Worm (Caenorhabditis elegans) whole organism, L2 larva: ENCODE measurements around the gene F18E9.4.
A peak's percentile ranks its signal among the peaks of the same experiment; 100 is the strongest.

Experiments
- C34F6.9 ChIP-seq: fragments of 150-350 bp; optimal IDR thresholded peaks from 2 replicates; lab custom pipeline; 2014; ENCODE audit warnings: missing biosample characterization, missing genetic modification characterization
- F13H6.1 ChIP-seq: sonication (generic microtip); optimal IDR thresholded peaks from 2 replicates; lab custom pipeline; 2016; ENCODE audit warnings: missing genetic modification characterization, missing compliant biosample characterization
- R02D3.7 ChIP-seq: fragments of 150-350 bp; optimal IDR thresholded peaks from 2 replicates; lab custom pipeline; 2014; ENCODE audit warnings: missing biosample characterization, missing genetic modification characterization
- Y55F3AM.14 ChIP-seq: fragments of 200-800 bp; sonication (Bioruptor generic); optimal IDR thresholded peaks from 2 replicates; lab custom pipeline; 2018; ENCODE audit warnings: mild to moderate bottlenecking, missing genetic modification characterization, missing compliant biosample characterization
- alr-1 ChIP-seq: fragments of 150-350 bp; optimal IDR thresholded peaks from 2 replicates; lab custom pipeline; 2014; ENCODE audit warnings: missing biosample characterization, missing genetic modification characterization
- ama-1 ChIP-seq: fragments of 150-350 bp; optimal IDR thresholded peaks from 2 replicates; lab custom pipeline; 2018; ENCODE audit warnings: inconsistent platforms
- ceh-16 ChIP-seq: fragments of 150-350 bp; optimal IDR thresholded peaks from 2 replicates; lab custom pipeline; 2014; ENCODE audit warnings: missing biosample characterization, missing genetic modification characterization
- ceh-82 ChIP-seq: fragments of 150-350 bp; optimal IDR thresholded peaks from 2 replicates; lab custom pipeline; 2014; ENCODE audit warnings: missing biosample characterization, missing genetic modification characterization
- crh-2 ChIP-seq: sonication (generic microtip); optimal IDR thresholded peaks from 2 replicates; lab custom pipeline; 2017; ENCODE audit warnings: missing biosample characterization, missing genetic modification characterization
- dmd-4 ChIP-seq: sonication (generic microtip); optimal IDR thresholded peaks from 2 replicates; lab custom pipeline; 2017; ENCODE audit warnings: missing biosample characterization, missing genetic modification characterization
- egl-27 ChIP-seq: sonication (generic microtip); optimal IDR thresholded peaks from 3 replicates; lab custom pipeline; 2017; ENCODE audit warnings: missing biosample characterization, missing genetic modification reagents, missing genetic modification characterization
- fos-1 ChIP-seq: fragments of 150-350 bp; optimal IDR thresholded peaks from 2 replicates; lab custom pipeline; 2014; ENCODE audit warnings: missing biosample characterization, missing genetic modification characterization
- lin-39 ChIP-seq: fragments of 150-350 bp; optimal IDR thresholded peaks from 2 replicates; lab custom pipeline; 2014; ENCODE audit warnings: missing biosample characterization, missing genetic modification reagents, missing genetic modification characterization
- lsy-2 ChIP-seq, 2 experiments: fragments of 150-350 bp in 1 of 2; sonication (generic microtip) in 1 of 2; optimal IDR thresholded peaks; 2 replicates each; lab custom pipeline; 2014 to 2017; ENCODE audit warnings: missing biosample characterization in 2 of 2, missing genetic modification characterization in 2 of 2
- mdl-1 ChIP-seq, 2 experiments: fragments of 150-350 bp in 1 of 2; sonication (generic microtip) in 1 of 2; optimal IDR thresholded peaks; 2 replicates each; lab custom pipeline; 2017; ENCODE audit warnings: missing biosample characterization in 2 of 2, missing genetic modification characterization in 2 of 2
- nhr-10 ChIP-seq: sonication (generic microtip); optimal IDR thresholded peaks from 2 replicates; lab custom pipeline; 2017; ENCODE audit warnings: missing biosample characterization, missing genetic modification characterization
- nhr-11 ChIP-seq: fragments of 150-350 bp; optimal IDR thresholded peaks from 2 replicates; lab custom pipeline; 2014; ENCODE audit warnings: missing biosample characterization, missing genetic modification characterization
- nhr-12 ChIP-seq: fragments of 150-350 bp; optimal IDR thresholded peaks from 2 replicates; lab custom pipeline; 2014; ENCODE audit warnings: missing biosample characterization, missing genetic modification characterization
- nhr-129 ChIP-seq: fragments of 150-350 bp; optimal IDR thresholded peaks from 2 replicates; lab custom pipeline; 2014; ENCODE audit warnings: missing biosample characterization, missing genetic modification characterization
- nhr-21 ChIP-seq: fragments of 150-350 bp; optimal IDR thresholded peaks from 2 replicates; lab custom pipeline; 2014; ENCODE audit warnings: missing biosample characterization, missing genetic modification characterization
- nhr-23 ChIP-seq: fragments of 150-350 bp; optimal IDR thresholded peaks from 2 replicates; lab custom pipeline; 2014; ENCODE audit warnings: missing biosample characterization, missing genetic modification reagents, missing genetic modification characterization
- nhr-237 ChIP-seq: fragments of 150-350 bp; optimal IDR thresholded peaks from 2 replicates; lab custom pipeline; 2014; ENCODE audit warnings: missing biosample characterization, missing genetic modification characterization
- nhr-25 ChIP-seq: fragments of 150-350 bp; sonication (generic microtip); optimal IDR thresholded peaks from 3 replicates; lab custom pipeline; 2014; ENCODE audit warnings: missing biosample characterization, missing genetic modification characterization
- nhr-6 ChIP-seq: fragments of 150-350 bp; optimal IDR thresholded peaks from 2 replicates; lab custom pipeline; 2014; ENCODE audit warnings: missing biosample characterization, missing genetic modification characterization
- nhr-77 ChIP-seq: fragments of 150-350 bp; optimal IDR thresholded peaks from 2 replicates; lab custom pipeline; 2014; ENCODE audit warnings: missing biosample characterization, missing genetic modification characterization
- peb-1 ChIP-seq: fragments of 150-350 bp; optimal IDR thresholded peaks from 2 replicates; lab custom pipeline; 2014; ENCODE audit warnings: missing biosample characterization, missing genetic modification characterization
- sem-4 ChIP-seq: fragments of 150-350 bp; optimal IDR thresholded peaks from 2 replicates; lab custom pipeline; 2014; ENCODE audit warnings: missing biosample characterization, missing genetic modification reagents, missing genetic modification characterization
- skn-1 ChIP-seq: sonication (generic microtip); optimal IDR thresholded peaks from 2 replicates; lab custom pipeline; 2017; ENCODE audit warnings: missing biosample characterization, missing genetic modification characterization
- sma-3 ChIP-seq: sonication (generic microtip); optimal IDR thresholded peaks from 2 replicates; lab custom pipeline; 2016; ENCODE audit warnings: missing genetic modification reagents, missing genetic modification characterization, missing compliant biosample characterization
- sma-9 ChIP-seq, 2 experiments: fragments of 150-350 bp in 1 of 2; sonication (generic microtip) in 1 of 2; optimal IDR thresholded peaks; 2 replicates each; lab custom pipeline; 2014 to 2016; ENCODE audit warnings: missing genetic modification characterization in 2 of 2, mild to moderate bottlenecking in 1 of 2, missing biosample characterization in 1 of 2, missing compliant biosample characterization in 1 of 2, missing genetic modification reagents in 1 of 2, moderate library complexity in 1 of 2
- snpc-4 ChIP-seq: fragments of 150-350 bp; optimal IDR thresholded peaks from 2 replicates; lab custom pipeline; 2014; ENCODE audit warnings: missing biosample characterization, missing genetic modification characterization
- unc-55 ChIP-seq: fragments of 150-350 bp; sonication (generic microtip); optimal IDR thresholded peaks from 3 replicates; lab custom pipeline; 2014; ENCODE audit warnings: missing biosample characterization, missing genetic modification reagents, missing genetic modification characterization
- unc-62 ChIP-seq: fragments of 150-350 bp; optimal IDR thresholded peaks from 2 replicates; lab custom pipeline; 2014; ENCODE audit warnings: missing biosample characterization, missing genetic modification reagents, missing genetic modification characterization
- zag-1 ChIP-seq: fragments of 150-350 bp; optimal IDR thresholded peaks from 2 replicates; lab custom pipeline; 2014; ENCODE audit warnings: missing biosample characterization, missing genetic modification characterization
- ztf-1 ChIP-seq: fragments of 200-800 bp; sonication (Bioruptor generic); conservative IDR thresholded peaks from 2 replicates; pipeline ENCODE4 v1.3.6; 2022; ENCODE audit warnings: missing genetic modification characterization, missing compliant biosample characterization
- ztf-11 ChIP-seq: sonication (generic microtip); optimal IDR thresholded peaks from 2 replicates; lab custom pipeline; 2017; ENCODE audit warnings: missing biosample characterization, missing genetic modification characterization
- ztf-4 ChIP-seq: fragments of 150-350 bp; optimal IDR thresholded peaks from 2 replicates; lab custom pipeline; 2014; ENCODE audit warnings: missing biosample characterization, missing genetic modification characterization

The F18E9.4 gene

ce11 chrX:8568423-8568903 lies 11.9 kb upstream of the F18E9.4 start:
- TF ChIP-seq nhr-21 (tag; lab: Kevin White, UChicago) (peak; percentile 24), fos-1 (peak; percentile 61), ztf-4 (tag; lab: Kevin White, UChicago) (no peak), sma-9 (GFP tag; optimal IDR thresholded peaks at IDR 0.05; lab: Kevin White, UChicago) (no peak), sma-9 (tag; optimal IDR thresholded peaks at IDR 0.05; lab: Kevin White, UChicago) (no peak), C34F6.9 (tag; lab: Kevin White, UChicago) (no peak), lsy-2 (tag; optimal IDR thresholded peaks at IDR 0.05; lab: Kevin White, UChicago) (no peak), ceh-82 (tag; lab: Kevin White, UChicago) (no peak), egl-27 (tag; lab: Kevin White, UChicago) (no peak), ceh-16 (tag; lab: Kevin White, UChicago) (peak; percentile 31), R02D3.7 (no peak), nhr-6 (tag; lab: Kevin White, UChicago) (no peak)

- TF ChIP-seq mdl-1 (tag; optimal IDR thresholded peaks at IDR 0.05; lab: Kevin White, UChicago) (peak in 1 of 2 experiments; percentile 6), crh-2 (tag; lab: Kevin White, UChicago) (no peak), nhr-10 (tag; lab: Kevin White, UChicago) (no peak), C34F6.9 (tag; lab: Kevin White, UChicago) (peak; percentile 6), unc-55 (GFP tag; lab: Kevin White, UChicago) (peak; percentile 21), nhr-237 (tag; lab: Kevin White, UChicago) (no peak), nhr-129 (tag; lab: Kevin White, UChicago) (peak; percentile 22), ztf-11 (tag; lab: Kevin White, UChicago) (no peak), peb-1 (tag; lab: Kevin White, UChicago) (no peak), sma-3 (GFP tag; lab: Kevin White, UChicago) (no peak), lin-39 (tag; lab: Kevin White, UChicago) (no peak), alr-1 (tag; lab: Kevin White, UChicago) (no peak), snpc-4 (tag; lab: Kevin White, UChicago) (no peak)
Observed at ce11 chrX:8569159-8569558, 11.2 kb upstream of the F18E9.4 start.

ce11 chrX:8570997-8571517 lies 9.3 kb upstream of the F18E9.4 start, which contains the start of gene jmjd-3.1:
TSS of gene jmjd-3.1 (plus strand) at chrX:8571047.
- TF ChIP-seq lin-39 (tag; lab: Kevin White, UChicago) (no peak), peb-1 (tag; lab: Kevin White, UChicago) (no peak), nhr-10 (tag; lab: Kevin White, UChicago) (no peak), sem-4 (no peak), nhr-129 (tag; lab: Kevin White, UChicago) (no peak), ztf-1 (GFP tag; lab: Robert Waterston, UW) (no peak), dmd-4 (tag; lab: Kevin White, UChicago) (no peak), F13H6.1 (tag; lab: Kevin White, UChicago) (no peak), ama-1 (lab: Kevin White, UChicago) (no peak), nhr-11 (tag; lab: Kevin White, UChicago) (no peak), ztf-4 (tag; lab: Kevin White, UChicago) (no peak), R02D3.7 (no peak), Y55F3AM.14 (GFP tag; lab: Kevin White, UChicago) (no peak)

- no peak for TF ChIP-seq nhr-77 (tag; lab: Kevin White, UChicago)
- no peak for TF ChIP-seq nhr-12 (tag; lab: Kevin White, UChicago)
- TF ChIP-seq lin-39 (tag; lab: Kevin White, UChicago), result no peak
- TF ChIP-seq ztf-1 (GFP tag; lab: Robert Waterston, UW), result no peak
- TF ChIP-seq skn-1, result no peak
- no peak for TF ChIP-seq ceh-82 (tag; lab: Kevin White, UChicago)
- TF ChIP-seq Y55F3AM.14 (GFP tag; lab: Kevin White, UChicago), result no peak
- no peak for TF ChIP-seq unc-62
- no peak for TF ChIP-seq nhr-23
- no peak for TF ChIP-seq snpc-4 (tag; lab: Kevin White, UChicago)
- TF ChIP-seq dmd-4 (tag; lab: Kevin White, UChicago), result no peak
- no peak for TF ChIP-seq egl-27 (tag; lab: Kevin White, UChicago)
- no peak for TF ChIP-seq zag-1
- no peak for TF ChIP-seq nhr-25 (tag; lab: Kevin White, UChicago)
Observed at ce11 chrX:8581447-8581846, 1.1 kb downstream of the F18E9.4 start, which contains the start of gene F18E9.8. TSS of gene F18E9.8 (minus strand) at chrX:8581547.
